Worm (Caenorhabditis elegans) whole organism, early embryonic: ENCODE measurements around the gene pitr-2.

Experiments used
- B0310.2 ChIP-seq: sonication (generic microtip); optimal IDR thresholded peaks from 2 replicates; lab custom pipeline; 2016; ENCODE audit warnings: mild to moderate bottlenecking, missing genetic modification characterization, missing compliant biosample characterization
- F13C5.2 ChIP-seq: sonication (generic microtip); optimal IDR thresholded peaks from 2 replicates; lab custom pipeline; 2017; ENCODE audit warnings: mild to moderate bottlenecking, missing genetic modification characterization, inconsistent platforms, missing compliant biosample characterization
- aly-1 ChIP-seq: sonication (generic microtip); optimal IDR thresholded peaks from 2 replicates; lab custom pipeline; 2016; ENCODE audit warnings: missing genetic modification characterization, missing compliant biosample characterization
- ama-1 ChIP-seq: fragments of 150-350 bp; optimal IDR thresholded peaks from 2 replicates; lab custom pipeline; 2014
- ceh-13 ChIP-seq: fragments of 200-800 bp; sonication (Bioruptor generic); optimal IDR thresholded peaks from 2 replicates; lab custom pipeline; 2018; ENCODE audit warnings: mild to moderate bottlenecking, missing genetic modification characterization, missing compliant biosample characterization
- ceh-36 ChIP-seq: sonication (generic microtip); optimal IDR thresholded peaks from 2 replicates; lab custom pipeline; 2016; ENCODE audit warnings: missing genetic modification characterization, inconsistent platforms, missing compliant biosample characterization
- ets-7 ChIP-seq: sonication (generic microtip); optimal IDR thresholded peaks from 2 replicates; lab custom pipeline; 2016; ENCODE audit warnings: missing genotype, missing genetic modification characterization, missing compliant biosample characterization
- flt-1 ChIP-seq: fragments of 200-800 bp; sonication (Bioruptor generic); IDR thresholded peaks from 2 replicates; pipeline ENCODE4 v1.3.6; 2022; ENCODE audit warnings: missing genetic modification characterization, missing compliant biosample characterization
- hmbx-1 ChIP-seq: sonication (generic microtip); optimal IDR thresholded peaks from 2 replicates; lab custom pipeline; 2016; ENCODE audit warnings: mild to moderate bottlenecking, missing genetic modification characterization, missing compliant biosample characterization
- hmg-4 ChIP-seq: fragments of 200-800 bp; sonication (Bioruptor generic); optimal IDR thresholded peaks from 2 replicates; lab custom pipeline; 2018; ENCODE audit warnings: mild to moderate bottlenecking, missing genetic modification characterization, missing compliant biosample characterization
- hnd-1 ChIP-seq: sonication (generic microtip); optimal IDR thresholded peaks from 2 replicates; lab custom pipeline; 2016; ENCODE audit warnings: missing genetic modification characterization, missing compliant biosample characterization
- pes-1 ChIP-seq: fragments of 200-800 bp; sonication (Bioruptor generic); IDR thresholded peaks from 2 replicates; pipeline ENCODE4 v1.3.6; 2022; ENCODE audit warnings: missing genetic modification reagents, missing genetic modification characterization, missing compliant biosample characterization
- scrt-1 ChIP-seq: fragments of 200-800 bp; sonication (Bioruptor generic); IDR thresholded peaks from 2 replicates; pipeline ENCODE4 v1.3.6; 2022; ENCODE audit warnings: missing genetic modification characterization, missing compliant biosample characterization
- sea-1 ChIP-seq: fragments of 200-800 bp; sonication (Bioruptor generic); conservative IDR thresholded peaks from 2 replicates; pipeline ENCODE4 v1.3.6; 2022; ENCODE audit warnings: missing genetic modification characterization, missing compliant biosample characterization
- tbx-11 ChIP-seq: fragments of 200-800 bp; sonication (Bioruptor generic); IDR thresholded peaks from 2 replicates; pipeline ENCODE4 v1.3.6; 2022; ENCODE audit warnings: missing genetic modification characterization, missing compliant biosample characterization
- tbx-37 ChIP-seq: fragments of 200-800 bp; sonication (Bioruptor generic); conservative IDR thresholded peaks from 2 replicates; pipeline ENCODE4 v1.3.6; 2022; ENCODE audit warnings: missing genetic modification reagents, missing genetic modification characterization, missing compliant biosample characterization
- tra-4 ChIP-seq: sonication (generic microtip); optimal IDR thresholded peaks from 2 replicates; lab custom pipeline; 2017; ENCODE audit warnings: missing genetic modification characterization, missing compliant biosample characterization

The pitr-2 gene

ce11 chrV:9146849-9147557 lies 9.5 kb upstream of the pitr-2 start, which contains the start of gene spl-2:
Gene spl-2, minus strand, starts transcription at chrV:9146899.
- TF ChIP-seq hmg-4 (GFP tag; lab: Kevin White, UChicago) (no peak), tra-4 (no peak), scrt-1 (GFP tag; lab: Robert Waterston, UW) (no peak), flt-1 (no peak), hmbx-1 (tag; lab: Kevin White, UChicago) (no peak), tbx-11 (GFP tag; lab: Robert Waterston, UW) (no peak), F13C5.2 (no peak), tbx-37 (no peak), sea-1 (GFP tag; lab: Robert Waterston, UW) (no peak), pes-1 (GFP tag; lab: Robert Waterston, UW) (no peak), ama-1 (lab: Kevin White, UChicago) (no peak), B0310.2 (no peak), ceh-36 (tag; lab: Kevin White, UChicago) (no peak), aly-1 (tag; lab: Kevin White, UChicago) (no peak), ets-7 (tag; lab: Kevin White, UChicago) (no peak), ceh-13 (GFP tag; lab: Kevin White, UChicago) (no peak), hnd-1 (tag; lab: Kevin White, UChicago) (no peak)

ce11 chrV:9146196-9146595 lies 8.7 kb upstream of the pitr-2 start:
- TF ChIP-seq hmg-4 (GFP tag; lab: Kevin White, UChicago) (no peak), pes-1 (GFP tag; lab: Robert Waterston, UW) (no peak), ceh-13 (GFP tag; lab: Kevin White, UChicago) (no peak), tbx-11 (GFP tag; lab: Robert Waterston, UW) (no peak), aly-1 (tag; lab: Kevin White, UChicago) (no peak), tbx-37 (no peak), hmbx-1 (tag; lab: Kevin White, UChicago) (no peak), tra-4 (no peak), hnd-1 (tag; lab: Kevin White, UChicago) (no peak), F13C5.2 (no peak), scrt-1 (GFP tag; lab: Robert Waterston, UW) (no peak), sea-1 (GFP tag; lab: Robert Waterston, UW) (no peak), ets-7 (tag; lab: Kevin White, UChicago) (no peak), ama-1 (lab: Kevin White, UChicago) (no peak), flt-1 (no peak)

ce11 chrV:9143896-9144295 lies 6.4 kb upstream of the pitr-2 start:
- TF ChIP-seq flt-1 (no peak), hnd-1 (tag; lab: Kevin White, UChicago) (no peak)

ce11 chrV:9141297-9141696 lies 3.8 kb upstream of the pitr-2 start, which contains the start of gene pitr-3:
Gene pitr-3, minus strand, starts transcription at chrV:9141397.
- TF ChIP-seq ets-7 (tag; lab: Kevin White, UChicago) (no peak), scrt-1 (GFP tag; lab: Robert Waterston, UW) (no peak), ceh-13 (GFP tag; lab: Kevin White, UChicago) (no peak), B0310.2 (no peak), flt-1 (no peak), tbx-37 (no peak), ceh-36 (tag; lab: Kevin White, UChicago) (no peak), pes-1 (GFP tag; lab: Robert Waterston, UW) (no peak), hmbx-1 (tag; lab: Kevin White, UChicago) (no peak), tbx-11 (GFP tag; lab: Robert Waterston, UW) (no peak), F13C5.2 (no peak), hmg-4 (GFP tag; lab: Kevin White, UChicago) (no peak), tra-4 (no peak), sea-1 (GFP tag; lab: Robert Waterston, UW) (no peak), ama-1 (lab: Kevin White, UChicago) (no peak), aly-1 (tag; lab: Kevin White, UChicago) (no peak), hnd-1 (tag; lab: Kevin White, UChicago) (no peak)

- TF ChIP-seq aly-1 (tag; lab: Kevin White, UChicago) (no peak), hnd-1 (tag; lab: Kevin White, UChicago) (no peak), ceh-36 (tag; lab: Kevin White, UChicago) (no peak), ceh-13 (GFP tag; lab: Kevin White, UChicago) (no peak)
Observed at ce11 chrV:9133950-9134349, 3.6 kb downstream of the pitr-2 start, which contains the start of gene B0222.1. Gene B0222.1, plus strand, starts transcription at chrV:9134255.

- no peak for TF ChIP-seq tbx-11 (GFP tag; lab: Robert Waterston, UW)
- TF ChIP-seq hmbx-1 (tag; lab: Kevin White, UChicago): no peak
- TF ChIP-seq ama-1 (lab: Kevin White, UChicago): no peak
- no peak for TF ChIP-seq scrt-1 (GFP tag; lab: Robert Waterston, UW)
- no peak for TF ChIP-seq tra-4
- TF ChIP-seq ceh-36 (tag; lab: Kevin White, UChicago): no peak
- no peak for TF ChIP-seq tbx-37
- TF ChIP-seq hnd-1 (tag; lab: Kevin White, UChicago): no peak
- no peak for TF ChIP-seq hmg-4 (GFP tag; lab: Kevin White, UChicago)
- no peak for TF ChIP-seq F13C5.2
- no peak for TF ChIP-seq aly-1 (tag; lab: Kevin White, UChicago)
- TF ChIP-seq pes-1 (GFP tag; lab: Robert Waterston, UW): no peak
- no peak for TF ChIP-seq B0310.2
- TF ChIP-seq ets-7 (tag; lab: Kevin White, UChicago): no peak
- TF ChIP-seq sea-1 (GFP tag; lab: Robert Waterston, UW): no peak
- no peak for TF ChIP-seq flt-1
- TF ChIP-seq ceh-13 (GFP tag; lab: Kevin White, UChicago): no peak
Observed at ce11 chrV:9132043-9132442, 5.5 kb downstream of the pitr-2 start, which contains the start of gene F21C10.1. Gene F21C10.1, plus strand, starts transcription at chrV:9132343.

- no peak for TF ChIP-seq ama-1 (lab: Kevin White, UChicago)
- no peak for TF ChIP-seq sea-1 (GFP tag; lab: Robert Waterston, UW)
- TF ChIP-seq hmg-4 (GFP tag; lab: Kevin White, UChicago): no peak
- no peak for TF ChIP-seq B0310.2
- TF ChIP-seq tbx-37: no peak
- TF ChIP-seq F13C5.2: no peak
- TF ChIP-seq aly-1 (tag; lab: Kevin White, UChicago): no peak
- TF ChIP-seq ceh-13 (GFP tag; lab: Kevin White, UChicago): no peak
- no peak for TF ChIP-seq tra-4
- TF ChIP-seq flt-1: no peak
- TF ChIP-seq ceh-36 (tag; lab: Kevin White, UChicago): no peak
- TF ChIP-seq tbx-11 (GFP tag; lab: Robert Waterston, UW): no peak
- no peak for TF ChIP-seq pes-1 (GFP tag; lab: Robert Waterston, UW)
Observed at ce11 chrV:9130766-9131165, 6.8 kb downstream of the pitr-2 start, which contains the start of gene F21C10.19. Gene F21C10.19, plus strand, starts transcription at chrV:9131066.
